Worm (Caenorhabditis elegans) whole organism, L1 larva: ENCODE measurements around the gene F16H6.10.

ENCODE experiments used
- ama-1 ChIP-seq: fragments of 150-350 bp; optimal IDR thresholded peaks from 2 replicates; lab custom pipeline; 2014
- irx-1 ChIP-seq: sonication (generic microtip); optimal IDR thresholded peaks from 2 replicates; lab custom pipeline; 2016; ENCODE audit warnings: missing genetic modification characterization, missing compliant biosample characterization
- mab-9 ChIP-seq: fragments of 200-800 bp; sonication (Bioruptor generic); IDR thresholded peaks from 2 replicates; pipeline ENCODE4 v1.3.6; 2022; ENCODE audit warnings: missing genetic modification reagents, missing genetic modification characterization, missing compliant biosample characterization
- mef-2 ChIP-seq: fragments of 150-350 bp; optimal IDR thresholded peaks from 2 replicates; lab custom pipeline; 2014; ENCODE audit warnings: missing biosample characterization, missing genetic modification characterization
- nhr-11 ChIP-seq: fragments of 150-350 bp; optimal IDR thresholded peaks from 2 replicates; lab custom pipeline; 2014; ENCODE audit warnings: missing biosample characterization, missing genetic modification characterization
- pqm-1 ChIP-seq: sonication (generic microtip); optimal IDR thresholded peaks from 3 replicates; lab custom pipeline; 2017; ENCODE audit warnings: missing biosample characterization, missing genetic modification characterization
- snpc-4 ChIP-seq: fragments of 150-350 bp; optimal IDR thresholded peaks from 2 replicates; lab custom pipeline; 2014; ENCODE audit warnings: missing biosample characterization, missing genetic modification characterization
- unc-98 ChIP-seq: fragments of 200-800 bp; sonication (Bioruptor generic); IDR thresholded peaks from 2 replicates; pipeline ENCODE4 v1.3.6; 2022; ENCODE audit warnings: missing genetic modification characterization, missing compliant biosample characterization
- ztf-11 ChIP-seq, 2 experiments: sonication (generic microtip); optimal IDR thresholded peaks; 2 replicates each; lab custom pipeline; 2016 to 2017; ENCODE audit warnings: missing genetic modification characterization in 2 of 2, missing biosample characterization in 1 of 2, missing compliant biosample characterization in 1 of 2

DNA sequence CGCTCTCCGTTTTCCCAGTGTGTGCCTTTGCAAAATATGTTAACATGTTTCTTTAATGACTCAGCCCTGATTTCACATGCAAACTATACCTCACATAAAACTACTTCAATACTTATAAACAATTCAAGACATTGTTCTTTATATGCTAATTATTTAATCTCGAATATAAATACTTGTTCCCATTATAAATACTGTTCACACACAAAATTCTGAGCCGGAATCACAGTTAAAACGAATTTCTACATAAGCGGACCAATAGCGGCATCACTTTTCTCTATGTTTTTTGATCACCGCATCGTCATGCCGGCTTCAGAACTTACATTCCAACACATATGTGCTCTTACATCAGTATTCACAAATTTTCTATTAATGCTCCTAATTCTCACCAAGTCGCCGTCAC, 30.2 kb upstream of the F16H6.10 start, which contains the start of gene R10E8.5:
- TF ChIP-seq irx-1 (tag; lab: Kevin White, UChicago): no peak
- no peak for TF ChIP-seq ztf-11 (tag; optimal IDR thresholded peaks at IDR 0.05; lab: Kevin White, UChicago)
- no peak for TF ChIP-seq ama-1 (lab: Kevin White, UChicago)
- no peak for TF ChIP-seq unc-98
- TF ChIP-seq snpc-4 (tag; lab: Kevin White, UChicago): no peak
- no peak for TF ChIP-seq nhr-11 (tag; lab: Kevin White, UChicago)
- TF ChIP-seq mef-2: no peak
- TF ChIP-seq mab-9 (GFP tag; lab: Robert Waterston, UW): no peak
- no peak for TF ChIP-seq pqm-1 (tag; lab: Kevin White, UChicago)
